Fruit fly (Drosophila melanogaster) whole organism: Measurements from ENCODE around the gene CG9590.

Source experiments
- CG8478 ChIP-seq: fragments of >200 bp; optimal IDR thresholded peaks from 2 replicates; lab custom pipeline; 2018; ENCODE audit warnings: inconsistent platforms
- EcR ChIP-seq, 2 experiments: fragments of >200 bp; optimal IDR thresholded peaks; 2 replicates each; lab custom pipeline; 2017; ENCODE audit warnings: missing biosample characterization in 2 of 2, missing genetic modification characterization in 2 of 2, missing genetic modification reagents in 2 of 2
- pan ChIP-seq: fragments of >200 bp; optimal IDR thresholded peaks from 2 replicates; lab custom pipeline; 2017
- psq ChIP-seq: fragments of >200 bp; optimal IDR thresholded peaks from 2 replicates; lab custom pipeline; 2017
- usp ChIP-seq: fragments of >200 bp; optimal IDR thresholded peaks from 2 replicates; lab custom pipeline; 2017; ENCODE audit warnings: missing biosample characterization, missing genetic modification characterization, mixed read lengths

dm6 chr3R:15793372-15793802, 6.9 kb downstream of the CG9590 start, which contains the start of gene nsl1:
- TF ChIP-seq psq (lab: Kevin White, UChicago) = no peak
- no peak for TF ChIP-seq EcR (GFP tag; optimal IDR thresholded peaks at IDR 0.05; lab: Kevin White, UChicago)
- TF ChIP-seq CG8478 (lab: Kevin White, UChicago) = peak; percentile 75
- TF ChIP-seq pan (lab: Kevin White, UChicago) = no peak
- no peak for TF ChIP-seq usp (GFP tag; lab: Kevin White, UChicago)
